Fruit fly (Drosophila melanogaster) whole organism, embryonic: ENCODE results near the gene Muted.
A peak's percentile ranks its signal among the peaks of the same experiment; 100 is the strongest.

Experiments used
- B-H1 ChIP-seq: fragments of 200-800 bp; sonication (Bioruptor generic); IDR thresholded peaks from 3 replicates; pipeline ENCODE4 v1.3.6; 2022; ENCODE audit warnings: missing biosample characterization, missing genetic modification characterization
- CG10565 ChIP-seq: fragments of 200-800 bp; sonication (Bioruptor generic); optimal IDR thresholded peaks from 3 replicates; lab custom pipeline; 2016; ENCODE audit warnings: missing biosample characterization, mild to moderate bottlenecking, missing genetic modification characterization
- CG10979 ChIP-seq: fragments of 200-800 bp; sonication (Bioruptor generic); optimal IDR thresholded peaks from 2 replicates; lab custom pipeline; 2018; ENCODE audit warnings: missing biosample characterization, mild to moderate bottlenecking, missing genetic modification characterization, moderate library complexity
- CG14860 ChIP-seq: fragments of 200-800 bp; sonication (Bioruptor generic); IDR thresholded peaks from 3 replicates; pipeline ENCODE4 v1.3.6; 2022; ENCODE audit warnings: missing biosample characterization, missing genetic modification characterization; ENCODE audit not compliant: partially characterized antibody
- CG14965 ChIP-seq: fragments of 200-800 bp; sonication (Bioruptor generic); optimal IDR thresholded peaks from 2 replicates; lab custom pipeline; 2016; ENCODE audit warnings: missing biosample characterization, missing genetic modification characterization, borderline replicate concordance
- CG1603 ChIP-seq: fragments of 200-800 bp; sonication (Bioruptor generic); optimal IDR thresholded peaks from 2 replicates; lab custom pipeline; 2019; ENCODE audit warnings: missing biosample characterization, mild to moderate bottlenecking, missing genetic modification characterization, moderate library complexity
- CG1647 ChIP-seq: fragments of 200-800 bp; sonication (Bioruptor generic); optimal IDR thresholded peaks from 3 replicates; lab custom pipeline; 2016; ENCODE audit warnings: missing biosample characterization, missing genetic modification characterization
- CG17359 ChIP-seq: fragments of 200-800 bp; sonication (Bioruptor generic); optimal IDR thresholded peaks from 3 replicates; lab custom pipeline; 2018; ENCODE audit warnings: missing biosample characterization, mild to moderate bottlenecking, missing genetic modification characterization, moderate library complexity
- CG18011 ChIP-seq: fragments of 200-800 bp; sonication (Bioruptor generic); optimal IDR thresholded peaks from 2 replicates; lab custom pipeline; 2017; ENCODE audit warnings: missing biosample characterization, missing genetic modification characterization, mild to moderate bottlenecking, moderate library complexity, missing genotype
- CG2129 ChIP-seq: fragments of 200-800 bp; sonication (Bioruptor generic); IDR thresholded peaks from 2 replicates; pipeline ENCODE4 v1.3.6; 2022; ENCODE audit warnings: missing biosample characterization, missing genetic modification characterization; ENCODE audit not compliant: partially characterized antibody
- CG2678 ChIP-seq: fragments of 200-800 bp; sonication (Bioruptor generic); optimal IDR thresholded peaks from 3 replicates; lab custom pipeline; 2019; ENCODE audit warnings: missing biosample characterization, mild to moderate bottlenecking, missing genetic modification characterization, moderate library complexity
- CG6175 ChIP-seq: fragments of 200-800 bp; sonication (Bioruptor generic); IDR thresholded peaks from 3 replicates; pipeline ENCODE4 v1.3.6; 2022; ENCODE audit warnings: missing biosample characterization, missing genetic modification characterization
- CG7928 ChIP-seq: fragments of 200-800 bp; sonication (Bioruptor generic); optimal IDR thresholded peaks from 2 replicates; lab custom pipeline; 2017; ENCODE audit warnings: missing biosample characterization, mild to moderate bottlenecking, missing genetic modification characterization
- CG8089 ChIP-seq: fragments of 200-800 bp; sonication (Bioruptor generic); optimal IDR thresholded peaks from 3 replicates; lab custom pipeline; 2016; ENCODE audit warnings: missing biosample characterization, missing genetic modification characterization
- CG8359 ChIP-seq: fragments of 200-800 bp; sonication (Bioruptor generic); optimal IDR thresholded peaks from 2 replicates; lab custom pipeline; 2017; ENCODE audit warnings: missing biosample characterization, mild to moderate bottlenecking, missing genetic modification characterization, borderline replicate concordance
- CG9817 ChIP-seq: fragments of 200-800 bp; sonication (Bioruptor generic); optimal IDR thresholded peaks from 2 replicates; lab custom pipeline; 2018; ENCODE audit warnings: missing biosample characterization, mild to moderate bottlenecking, missing genetic modification characterization, moderate library complexity
- CG9876 ChIP-seq: fragments of 200-800 bp; sonication (Bioruptor generic); optimal IDR thresholded peaks from 2 replicates; lab custom pipeline; 2016; ENCODE audit warnings: missing biosample characterization, missing genetic modification characterization
- CG9932 ChIP-seq: fragments of 200-800 bp; sonication (Bioruptor generic); IDR thresholded peaks from 2 replicates; pipeline ENCODE4 v1.3.6; 2022; ENCODE audit warnings: missing biosample characterization, missing genetic modification characterization
- CHES-1-like ChIP-seq: fragments of 200-800 bp; sonication (Bioruptor generic); optimal IDR thresholded peaks from 2 replicates; lab custom pipeline; 2016; ENCODE audit warnings: missing biosample characterization, missing genetic modification characterization
- D19A ChIP-seq: fragments of 200-800 bp; optimal IDR thresholded peaks from 3 replicates; lab custom pipeline; 2019; ENCODE audit warnings: missing biosample characterization, mild to moderate bottlenecking, missing genetic modification characterization, moderate library complexity
- Dip3 ChIP-seq: fragments of 200-800 bp; sonication (Bioruptor generic); optimal IDR thresholded peaks from 3 replicates; lab custom pipeline; 2016; ENCODE audit warnings: missing biosample characterization, missing genetic modification characterization
- Doc3 ChIP-seq: fragments of 200-800 bp; sonication (Bioruptor generic); IDR thresholded peaks from 3 replicates; pipeline ENCODE4 v1.3.6; 2022; ENCODE audit warnings: missing biosample characterization, missing genetic modification characterization; ENCODE audit not compliant: partially characterized antibody
- HLHmδ ChIP-seq: fragments of 200-800 bp; sonication (Bioruptor generic); optimal IDR thresholded peaks from 2 replicates; lab custom pipeline; 2018; ENCODE audit warnings: missing biosample characterization, mild to moderate bottlenecking, missing genetic modification characterization, moderate library complexity
- HmgZ ChIP-seq: fragments of 200-800 bp; sonication (Bioruptor generic); optimal IDR thresholded peaks from 2 replicates; lab custom pipeline; 2018; ENCODE audit warnings: missing biosample characterization, mild to moderate bottlenecking, missing genetic modification characterization
- NC2α ChIP-seq: fragments of 200-800 bp; sonication (Bioruptor generic); optimal IDR thresholded peaks from 2 replicates; lab custom pipeline; 2016; ENCODE audit warnings: missing biosample characterization, missing genetic modification characterization
- NFAT ChIP-seq: fragments of 200-800 bp; sonication (Bioruptor generic); IDR thresholded peaks from 2 replicates; pipeline ENCODE4 v1.3.6; 2022; ENCODE audit warnings: missing biosample characterization, missing genetic modification characterization
- Neu2 ChIP-seq: fragments of 200-800 bp; sonication (Bioruptor generic); optimal IDR thresholded peaks from 3 replicates; lab custom pipeline; 2016; ENCODE audit warnings: missing biosample characterization, missing genetic modification characterization, borderline replicate concordance
- amos ChIP-seq: fragments of 200-800 bp; sonication (Bioruptor generic); IDR thresholded peaks from 2 replicates; pipeline ENCODE4 v1.3.6; 2022; ENCODE audit warnings: missing biosample characterization, missing genetic modification characterization; ENCODE audit not compliant: partially characterized antibody
- chm ChIP-seq: fragments of 200-800 bp; sonication (Bioruptor generic); IDR thresholded peaks from 2 replicates; pipeline ENCODE4 v1.3.6; 2022; ENCODE audit warnings: missing biosample characterization, missing genetic modification characterization
- danr ChIP-seq: fragments of 200-800 bp; sonication (Bioruptor generic); IDR thresholded peaks from 2 replicates; pipeline ENCODE4 v1.3.6; 2022; ENCODE audit warnings: missing biosample characterization, missing genetic modification characterization
- esg ChIP-seq: fragments of 200-800 bp; sonication (Bioruptor generic); conservative IDR thresholded peaks from 2 replicates; pipeline ENCODE4 v1.3.6; 2022; ENCODE audit warnings: missing biosample characterization, missing genetic modification characterization
- eyg ChIP-seq: fragments of 200-800 bp; sonication (Bioruptor generic); optimal IDR thresholded peaks from 3 replicates; lab custom pipeline; 2016; ENCODE audit warnings: missing biosample characterization, missing genetic modification characterization
- fd102C ChIP-seq: fragments of 200-800 bp; sonication (Bioruptor generic); optimal IDR thresholded peaks from 2 replicates; lab custom pipeline; 2018; ENCODE audit warnings: missing biosample characterization, mild to moderate bottlenecking, missing genetic modification characterization, moderate library complexity
- fd64A ChIP-seq: fragments of 200-800 bp; sonication (Bioruptor generic); optimal IDR thresholded peaks from 3 replicates; lab custom pipeline; 2018; ENCODE audit warnings: missing biosample characterization, mild to moderate bottlenecking, missing genetic modification characterization
- grau ChIP-seq: fragments of 200-800 bp; optimal IDR thresholded peaks from 3 replicates; lab custom pipeline; 2019; ENCODE audit warnings: missing biosample characterization, mild to moderate bottlenecking, missing genetic modification characterization, moderate library complexity
- grn ChIP-seq: fragments of 200-800 bp; sonication (Bioruptor generic); optimal IDR thresholded peaks from 3 replicates; lab custom pipeline; 2017; ENCODE audit warnings: missing biosample characterization, missing genetic modification characterization
- h ChIP-seq: fragments of >200 bp; optimal IDR thresholded peaks from 2 replicates; lab custom pipeline; 2017
- knrl ChIP-seq: fragments of 200-800 bp; sonication (Bioruptor generic); IDR thresholded peaks from 3 replicates; pipeline ENCODE4 v1.3.6; 2022; ENCODE audit warnings: missing biosample characterization, missing genetic modification characterization; ENCODE audit not compliant: partially characterized antibody
- lola ChIP-seq, 3 experiments: fragments of >200 bp in 2 of 3; fragments of 200-800 bp in 1 of 3; sonication (Bioruptor generic) in 1 of 3; optimal IDR thresholded peaks; 2 replicates each; lab custom pipeline; 2017 to 2019; ENCODE audit warnings: missing biosample characterization in 3 of 3, missing genetic modification characterization in 3 of 3, mild to moderate bottlenecking in 1 of 3, moderate library complexity in 1 of 3
- odd ChIP-seq: fragments of 200-800 bp; sonication (Bioruptor generic); optimal IDR thresholded peaks from 2 replicates; lab custom pipeline; 2017; ENCODE audit warnings: missing biosample characterization, mild to moderate bottlenecking, missing genetic modification characterization
- pita ChIP-seq: fragments of 200-800 bp; sonication (Bioruptor generic); optimal IDR thresholded peaks from 2 replicates; lab custom pipeline; 2017; ENCODE audit warnings: missing biosample characterization, mild to moderate bottlenecking, missing genetic modification characterization
- prd ChIP-seq, 3 experiments: fragments of >200 bp in 2 of 3; fragments of 200-800 bp in 1 of 3; sonication (Bioruptor generic) in 1 of 3; optimal IDR thresholded peaks in 2 of 3; IDR thresholded peaks in 1 of 3; 2 replicates in 2 of 3; 3 replicates in 1 of 3; pipeline versions ENCODE4 v1.3.6 to Lab custom; 2017 to 2022; ENCODE audit warnings: missing biosample characterization in 1 of 3, missing genetic modification characterization in 1 of 3
- slou ChIP-seq: fragments of 200-800 bp; sonication (Bioruptor generic); optimal IDR thresholded peaks from 3 replicates; lab custom pipeline; 2016; ENCODE audit warnings: missing biosample characterization, missing genetic modification characterization
- slp2 ChIP-seq: fragments of 200-800 bp; sonication (Bioruptor generic); optimal IDR thresholded peaks from 2 replicates; lab custom pipeline; 2016; ENCODE audit warnings: missing biosample characterization, missing genetic modification characterization
- stc ChIP-seq: fragments of 200-800 bp; sonication (Bioruptor generic); IDR thresholded peaks from 2 replicates; pipeline ENCODE4 v1.3.6; 2022; ENCODE audit warnings: missing biosample characterization, missing genetic modification characterization
- tna ChIP-seq: fragments of 200-800 bp; sonication (Bioruptor generic); IDR thresholded peaks from 2 replicates; pipeline ENCODE4 v1.3.6; 2022; ENCODE audit warnings: missing biosample characterization, missing genetic modification characterization; ENCODE audit not compliant: partially characterized antibody
- vvl ChIP-seq: fragments of 200-800 bp; sonication (Bioruptor generic); IDR thresholded peaks from 2 replicates; pipeline ENCODE4 v1.3.6; 2022; ENCODE audit warnings: missing biosample characterization, missing genetic modification characterization

Gene Muted

DNA sequence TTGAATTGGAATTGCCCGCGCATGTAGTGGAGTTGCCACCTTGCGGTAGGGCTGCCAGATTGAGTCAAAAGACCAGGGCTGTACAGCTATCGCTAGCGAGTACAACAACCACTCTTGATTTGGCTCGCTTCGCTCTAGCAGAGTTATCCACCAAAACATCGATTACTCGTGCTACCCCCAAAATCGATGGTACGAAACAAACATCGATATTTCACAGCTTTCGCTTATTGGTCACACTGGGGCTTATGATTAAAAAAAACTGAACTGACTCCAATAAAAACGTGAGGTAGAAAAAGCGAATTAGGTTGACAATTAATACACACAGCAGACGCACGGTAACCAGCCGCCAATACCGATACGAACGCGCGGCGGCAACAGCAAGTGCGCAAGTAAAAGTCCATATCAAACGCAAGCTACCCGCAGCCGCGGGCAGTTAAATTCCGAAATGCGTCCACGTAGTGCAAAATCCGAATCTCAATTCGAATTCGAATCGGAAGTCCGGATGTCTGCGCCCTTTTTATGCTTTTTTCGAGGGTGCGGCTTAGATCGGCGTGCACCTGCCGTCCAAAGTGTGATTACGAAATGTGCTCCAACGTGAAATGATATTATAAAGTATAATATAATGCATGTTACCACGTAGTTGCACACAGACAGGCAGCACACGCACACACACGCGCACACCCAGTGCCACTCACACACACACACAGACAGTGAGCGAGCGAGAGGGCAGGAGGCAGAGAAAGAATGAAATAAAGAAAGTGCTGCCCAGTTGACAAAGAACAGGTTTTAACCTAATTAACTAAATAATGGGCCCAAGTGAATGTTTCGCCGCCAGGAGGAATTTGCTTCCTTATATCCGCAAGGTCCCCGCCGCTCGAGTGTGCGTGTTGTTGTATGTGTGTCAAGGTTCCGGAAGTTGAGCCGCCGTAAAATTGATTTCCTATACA, 5.7 kb upstream of the Muted start, which contains the start of gene Sar1 (continued):
- TF ChIP-seq grn, result peak; percentile 6
- TF ChIP-seq tna, result peak; percentile 69
- TF ChIP-seq vvl (GFP tag; lab: Robert Waterston, UW), result peak; percentile 72
- TF ChIP-seq HLHmδ, result no peak
- TF ChIP-seq CG10979, result no peak
- peak; percentile 41 for TF ChIP-seq grau (tag; lab: Kevin White, UChicago)
- TF ChIP-seq Doc3, result peak; percentile 82
- no peak for TF ChIP-seq CG8359 (GFP tag; lab: Kevin White, UChicago)
- no peak for TF ChIP-seq Neu2 (GFP tag; lab: Kevin White, UChicago)
- no peak for TF ChIP-seq CG10565
- peak; percentile 81 for TF ChIP-seq CG14860 (GFP tag; lab: Robert Waterston, UW)
- TF ChIP-seq CG2129 (GFP tag; lab: Robert Waterston, UW), result peak; percentile 92
- TF ChIP-seq B-H1 (GFP tag; lab: Robert Waterston, UW), result no peak
- no peak for TF ChIP-seq CG1647
- peak; percentile 12 for TF ChIP-seq CG14965 (GFP tag; lab: Kevin White, UChicago)
- no peak for TF ChIP-seq NC2α (GFP tag; lab: Kevin White, UChicago)
- no peak for TF ChIP-seq esg (GFP tag; lab: Robert Waterston, UW)
- peak; percentile 3 for TF ChIP-seq Dip3 (GFP tag; lab: Kevin White, UChicago)
- peak; percentile 61 for TF ChIP-seq NFAT (GFP tag; lab: Robert Waterston, UW)
- peak; percentile 92 for TF ChIP-seq HmgZ
- no peak for TF ChIP-seq eyg (GFP tag; lab: Kevin White, UChicago)
- peak; percentile 28 for TF ChIP-seq CG9817 (tag; lab: Kevin White, UChicago)
- TF ChIP-seq pita (GFP tag; lab: Kevin White, UChicago), result peak; percentile 97
- no peak for TF ChIP-seq stc (GFP tag; lab: Robert Waterston, UW)
- TF ChIP-seq CG18011, result no peak
- no peak for TF ChIP-seq fd64A (GFP tag; lab: Kevin White, UChicago)
- no peak for TF ChIP-seq fd102C (GFP tag; lab: Kevin White, UChicago)
- no peak for TF ChIP-seq CG2678 (tag; lab: Kevin White, UChicago)
- TF ChIP-seq h (lab: Kevin White, UChicago), result no peak
- TF ChIP-seq CG6175 (GFP tag; lab: Robert Waterston, UW), result no peak
- peak; percentile 3 for TF ChIP-seq slp2 (GFP tag; lab: Kevin White, UChicago)
- TF ChIP-seq prd (optimal IDR thresholded peaks at IDR 0.05; lab: Kevin White, UChicago), result no peak
- no peak; the same call in 2 of the 3 replicates for TF ChIP-seq prd (GFP tag; IDR thresholded peaks at IDR 0.05; lab: Robert Waterston, UW)
- TF ChIP-seq danr (GFP tag; lab: Robert Waterston, UW), result no peak
- TF ChIP-seq CG17359 (tag; lab: Kevin White, UChicago), result no peak
- peak; percentile 62 for TF ChIP-seq CHES-1-like (GFP tag; lab: Kevin White, UChicago)
- TF ChIP-seq knrl (GFP tag; lab: Robert Waterston, UW), result peak; percentile 95
- peak; percentile 98 for TF ChIP-seq amos
- 0 out of 2 replicates have a peak, but pooled peaks have one; percentile 18 for TF ChIP-seq chm
- TF ChIP-seq lola (GFP tag; optimal IDR thresholded peaks at IDR 0.05; lab: Kevin White, UChicago), result no peak
- peak; percentile 67 for TF ChIP-seq CG9932
- peak; percentile 97 for TF ChIP-seq CG7928 (GFP tag; lab: Kevin White, UChicago)
- peak; percentile 35 for TF ChIP-seq odd (GFP tag; lab: Kevin White, UChicago)
- no peak for TF ChIP-seq slou (GFP tag; lab: Kevin White, UChicago)
- no peak for TF ChIP-seq D19A (tag; lab: Kevin White, UChicago)
- peak; percentile 40 for TF ChIP-seq CG9876 (GFP tag; lab: Kevin White, UChicago)
- no peak for TF ChIP-seq CG8089 (GFP tag; lab: Kevin White, UChicago)
- peak; percentile 92 for TF ChIP-seq CG1603 (tag; lab: Kevin White, UChicago)
